Worm (Caenorhabditis elegans) whole organism, late embryonic: ENCODE results near the gene F46F5.14.

ENCODE experiments used
- C38D4.7 ChIP-seq: fragments of 200-800 bp; sonication (Bioruptor generic); optimal IDR thresholded peaks from 2 replicates; lab custom pipeline; 2018; ENCODE audit warnings: mild to moderate bottlenecking, missing genetic modification characterization, moderate library complexity, missing compliant biosample characterization
- F13H6.1 ChIP-seq: sonication (generic microtip); optimal IDR thresholded peaks from 2 replicates; lab custom pipeline; 2016; ENCODE audit warnings: missing genetic modification characterization, missing compliant biosample characterization
- K02D7.2 ChIP-seq: sonication (generic microtip); optimal IDR thresholded peaks from 2 replicates; lab custom pipeline; 2017; ENCODE audit warnings: mild to moderate bottlenecking, missing genetic modification characterization, missing compliant biosample characterization
- T23F11.4 ChIP-seq: fragments of 200-800 bp; sonication (Bioruptor generic); optimal IDR thresholded peaks from 2 replicates; lab custom pipeline; 2018; ENCODE audit warnings: mild to moderate bottlenecking, missing genetic modification characterization, missing compliant biosample characterization
- Y22D7AL.16 ChIP-seq: sonication (generic microtip); optimal IDR thresholded peaks from 2 replicates; lab custom pipeline; 2016; ENCODE audit warnings: missing genetic modification characterization, missing compliant biosample characterization
- ama-1 ChIP-seq: fragments of 150-350 bp; optimal IDR thresholded peaks from 2 replicates; lab custom pipeline; 2014
- ceh-14 ChIP-seq: sonication (generic microtip); optimal IDR thresholded peaks from 2 replicates; lab custom pipeline; 2016; ENCODE audit warnings: missing genotype, missing genetic modification characterization, missing compliant biosample characterization
- ceh-18 ChIP-seq: sonication (generic microtip); optimal IDR thresholded peaks from 2 replicates; lab custom pipeline; 2016; ENCODE audit warnings: missing genetic modification characterization, missing compliant biosample characterization
- ceh-19 ChIP-seq: fragments of 200-800 bp; sonication (Bioruptor generic); optimal IDR thresholded peaks from 2 replicates; lab custom pipeline; 2018; ENCODE audit warnings: mild to moderate bottlenecking, missing genetic modification characterization, missing compliant biosample characterization
- ceh-22 ChIP-seq: sonication (generic microtip); optimal IDR thresholded peaks from 2 replicates; lab custom pipeline; 2017; ENCODE audit warnings: missing biosample characterization, missing genetic modification characterization
- ceh-30 ChIP-seq: fragments of 150-350 bp; optimal IDR thresholded peaks from 2 replicates; lab custom pipeline; 2014; ENCODE audit warnings: missing biosample characterization, missing genetic modification characterization
- ceh-31 ChIP-seq: sonication (generic microtip); optimal IDR thresholded peaks from 2 replicates; lab custom pipeline; 2016; ENCODE audit warnings: missing genetic modification characterization, missing compliant biosample characterization
- ceh-34 ChIP-seq: sonication (generic microtip); optimal IDR thresholded peaks from 2 replicates; lab custom pipeline; 2016; ENCODE audit warnings: mild to moderate bottlenecking, missing genetic modification characterization, missing compliant biosample characterization
- ceh-45 ChIP-seq: fragments of 200-800 bp; sonication (Bioruptor generic); IDR thresholded peaks from 2 replicates; pipeline ENCODE4 v1.3.6; 2022; ENCODE audit warnings: missing genetic modification reagents, missing genetic modification characterization, missing compliant biosample characterization
- ceh-48 ChIP-seq: sonication (generic microtip); optimal IDR thresholded peaks from 2 replicates; lab custom pipeline; 2016; ENCODE audit warnings: missing genetic modification characterization, inconsistent platforms, missing compliant biosample characterization
- che-1 ChIP-seq: sonication (generic microtip); optimal IDR thresholded peaks from 2 replicates; lab custom pipeline; 2016; ENCODE audit warnings: mild to moderate bottlenecking, missing genetic modification characterization, missing compliant biosample characterization
- elt-2 ChIP-seq: sonication (generic microtip); optimal IDR thresholded peaks from 2 replicates; lab custom pipeline; 2016; ENCODE audit warnings: missing genetic modification reagents, missing genetic modification characterization, missing compliant biosample characterization
- eyg-1 ChIP-seq: sonication (generic microtip); optimal IDR thresholded peaks from 2 replicates; lab custom pipeline; 2016; ENCODE audit warnings: missing genotype, missing genetic modification characterization, missing compliant biosample characterization
- fkh-10 ChIP-seq: fragments of 150-350 bp; optimal IDR thresholded peaks from 2 replicates; lab custom pipeline; 2014; ENCODE audit warnings: missing biosample characterization, missing genetic modification reagents, missing genetic modification characterization
- hlh-13 ChIP-seq: fragments of 200-800 bp; sonication (Bioruptor generic); optimal IDR thresholded peaks from 2 replicates; lab custom pipeline; 2018; ENCODE audit warnings: mild to moderate bottlenecking, missing genetic modification characterization, missing compliant biosample characterization
- hlh-15 ChIP-seq: sonication (generic microtip); optimal IDR thresholded peaks from 2 replicates; lab custom pipeline; 2016; ENCODE audit warnings: missing genetic modification characterization, missing compliant biosample characterization
- hlh-30 ChIP-seq: sonication (generic microtip); optimal IDR thresholded peaks from 2 replicates; lab custom pipeline; 2017; ENCODE audit warnings: antibody characterized with exemption, missing genetic modification characterization, missing compliant biosample characterization; ENCODE audit not compliant: insufficient read depth
- lim-6 ChIP-seq: sonication (generic microtip); optimal IDR thresholded peaks from 2 replicates; lab custom pipeline; 2016; ENCODE audit warnings: missing genetic modification characterization, missing compliant biosample characterization
- mec-3 ChIP-seq: sonication (generic microtip); optimal IDR thresholded peaks from 2 replicates; lab custom pipeline; 2016; ENCODE audit warnings: borderline replicate concordance, missing genetic modification characterization, missing compliant biosample characterization
- nfya-1 ChIP-seq: sonication (generic microtip); optimal IDR thresholded peaks from 2 replicates; lab custom pipeline; 2017; ENCODE audit warnings: missing genetic modification characterization, mild to moderate bottlenecking, missing compliant biosample characterization, antibody characterized with exemption, moderate library complexity
- npax-4 ChIP-seq: sonication (generic microtip); optimal IDR thresholded peaks from 2 replicates; lab custom pipeline; 2016; ENCODE audit warnings: missing genetic modification characterization, missing compliant biosample characterization
- odd-2 ChIP-seq: sonication (generic microtip); optimal IDR thresholded peaks from 2 replicates; lab custom pipeline; 2017; ENCODE audit warnings: antibody characterized with exemption, mild to moderate bottlenecking, missing genetic modification characterization, missing compliant biosample characterization
- pat-9 ChIP-seq: fragments of 200-800 bp; sonication (Bioruptor generic); optimal IDR thresholded peaks from 2 replicates; lab custom pipeline; 2018; ENCODE audit warnings: mild to moderate bottlenecking, missing genetic modification characterization, moderate library complexity, missing compliant biosample characterization
- pax-1 ChIP-seq: fragments of 150-350 bp; optimal IDR thresholded peaks from 2 replicates; lab custom pipeline; 2014; ENCODE audit warnings: missing biosample characterization, missing genetic modification characterization
- pha-2 ChIP-seq: sonication (generic microtip); optimal IDR thresholded peaks from 2 replicates; lab custom pipeline; 2017; ENCODE audit warnings: mild to moderate bottlenecking, missing genetic modification characterization, missing compliant biosample characterization
- pha-4 ChIP-seq: fragments of 150-350 bp; optimal IDR thresholded peaks from 2 replicates; lab custom pipeline; 2018; ENCODE audit warnings: missing biosample characterization, missing genetic modification reagents, missing genetic modification characterization
- pqm-1 ChIP-seq: sonication (generic microtip); optimal IDR thresholded peaks from 2 replicates; lab custom pipeline; 2016; ENCODE audit warnings: missing genetic modification characterization, missing compliant biosample characterization
- ref-2 ChIP-seq: sonication (generic microtip); optimal IDR thresholded peaks from 2 replicates; lab custom pipeline; 2016; ENCODE audit warnings: missing genetic modification characterization, missing compliant biosample characterization
- rnt-1 ChIP-seq: sonication (generic microtip); optimal IDR thresholded peaks from 2 replicates; lab custom pipeline; 2016; ENCODE audit warnings: missing genetic modification characterization, missing compliant biosample characterization
- sox-2 ChIP-seq: fragments of 200-800 bp; sonication (Bioruptor generic); IDR thresholded peaks from 2 replicates; pipeline ENCODE4 v1.3.6; 2022; ENCODE audit warnings: missing genetic modification reagents, missing genetic modification characterization, missing compliant biosample characterization
- syd-9 ChIP-seq: sonication (generic microtip); optimal IDR thresholded peaks from 2 replicates; lab custom pipeline; 2016; ENCODE audit warnings: mild to moderate bottlenecking, missing genetic modification characterization, moderate library complexity, missing compliant biosample characterization
- tbx-7 ChIP-seq: sonication (generic microtip); optimal IDR thresholded peaks from 2 replicates; lab custom pipeline; 2016; ENCODE audit warnings: missing genotype, missing genetic modification characterization, missing compliant biosample characterization
- ttx-3 ChIP-seq: sonication (generic microtip); optimal IDR thresholded peaks from 2 replicates; lab custom pipeline; 2016; ENCODE audit warnings: missing genetic modification reagents, missing genetic modification characterization, missing compliant biosample characterization
- unc-3 ChIP-seq, 2 experiments: fragments of 200-800 bp in 1 of 2; sonication (Bioruptor generic) in 1 of 2; sonication (generic microtip) in 1 of 2; conservative IDR thresholded peaks in 1 of 2; optimal IDR thresholded peaks in 1 of 2; 2 replicates each; pipeline versions ENCODE4 v1.3.6 to Lab custom; 2016 to 2022; ENCODE audit warnings: missing compliant biosample characterization in 2 of 2, missing genetic modification characterization in 2 of 2, missing genetic modification reagents in 1 of 2
- unc-42 ChIP-seq: sonication (generic microtip); optimal IDR thresholded peaks from 2 replicates; lab custom pipeline; 2016; ENCODE audit warnings: missing genotype, missing genetic modification characterization, missing compliant biosample characterization
- unc-55 ChIP-seq: sonication (generic microtip); optimal IDR thresholded peaks from 2 replicates; lab custom pipeline; 2017; ENCODE audit warnings: missing biosample characterization, missing genetic modification reagents, missing genetic modification characterization

Gene F46F5.14

DNA sequence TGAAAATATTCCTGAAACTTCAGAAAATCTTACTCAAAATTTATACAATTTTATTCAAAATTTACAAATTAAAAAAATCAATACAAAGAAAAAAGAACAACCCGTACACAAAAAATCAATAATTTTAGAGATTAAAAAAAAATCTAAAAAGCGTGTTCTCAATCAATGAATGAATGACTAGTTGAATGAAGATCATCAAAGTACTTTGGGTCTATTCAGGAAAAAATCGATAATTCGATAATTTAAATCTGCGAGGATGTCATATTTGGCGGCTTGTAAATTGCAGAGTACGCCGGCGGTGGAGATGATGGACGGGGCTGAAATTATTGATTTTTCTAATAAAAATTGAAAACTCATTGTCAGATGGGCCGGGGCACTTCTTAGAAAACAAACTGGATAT is 43.6 kb upstream of the F46F5.14 start:
- TF ChIP-seq T23F11.4 (GFP tag; lab: Kevin White, UChicago) (no peak), che-1 (tag; lab: Kevin White, UChicago) (no peak), ceh-45 (GFP tag; lab: Robert Waterston, UW) (no peak), lim-6 (no peak), pqm-1 (tag; lab: Kevin White, UChicago) (no peak), ceh-48 (peak; percentile 16), C38D4.7 (no peak), ceh-34 (tag; lab: Kevin White, UChicago) (no peak)

DNA sequence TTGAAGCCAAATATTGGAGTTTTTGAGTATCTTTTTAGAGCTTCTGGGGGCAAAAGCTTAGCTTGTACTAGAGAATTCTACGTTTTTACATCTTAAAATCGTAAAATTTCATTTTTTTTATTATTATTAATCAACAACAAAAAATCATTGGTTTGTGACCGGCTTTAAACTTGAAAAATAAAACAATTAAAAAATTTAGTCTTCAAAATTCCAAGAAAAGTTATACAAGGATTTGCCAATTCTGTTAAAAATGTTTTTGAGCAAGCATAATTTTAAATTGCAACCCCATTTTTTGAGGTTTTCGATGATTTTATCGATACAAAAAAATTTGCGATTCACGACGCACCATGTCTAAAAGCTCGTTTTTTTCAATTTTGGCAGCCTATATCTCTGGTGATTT is 42.6 kb upstream of the F46F5.14 start:
- TF ChIP-seq hlh-30 (tag; lab: Kevin White, UChicago) (no peak), fkh-10 (GFP tag; lab: Kevin White, UChicago) (no peak), eyg-1 (no peak), K02D7.2 (no peak), pha-4 (tag; lab: Kevin White, UChicago) (no peak), ceh-19 (GFP tag; lab: Kevin White, UChicago) (no peak)

ce11 chrII:759788-760187 is 40.0 kb upstream of the F46F5.14 start:
- TF ChIP-seq ceh-19 (GFP tag; lab: Kevin White, UChicago): no peak
- TF ChIP-seq fkh-10 (GFP tag; lab: Kevin White, UChicago): no peak
- no peak for TF ChIP-seq mec-3 (tag; lab: Kevin White, UChicago)
- no peak for TF ChIP-seq sox-2 (GFP tag; lab: Robert Waterston, UW)
- TF ChIP-seq pha-4 (tag; lab: Kevin White, UChicago): no peak
- TF ChIP-seq unc-42 (tag; lab: Kevin White, UChicago): peak; percentile 64
- no peak for TF ChIP-seq elt-2
- no peak for TF ChIP-seq lim-6
- peak; percentile 48 for TF ChIP-seq nfya-1 (tag; lab: Kevin White, UChicago)
- TF ChIP-seq C38D4.7: no peak
- no peak for TF ChIP-seq syd-9
- TF ChIP-seq npax-4 (tag; lab: Kevin White, UChicago): no peak
- peak; percentile 61 for TF ChIP-seq ceh-31 (tag; lab: Kevin White, UChicago)
- TF ChIP-seq ttx-3 (tag; lab: Kevin White, UChicago): no peak
- TF ChIP-seq hlh-13 (GFP tag; lab: Kevin White, UChicago): no peak
- TF ChIP-seq F13H6.1 (tag; lab: Kevin White, UChicago): no peak
- TF ChIP-seq odd-2 (tag; lab: Kevin White, UChicago): no peak
- no peak for TF ChIP-seq Y22D7AL.16 (tag; lab: Kevin White, UChicago)
- peak; percentile 58 for TF ChIP-seq ceh-18 (tag; lab: Kevin White, UChicago)
- TF ChIP-seq ref-2 (tag; lab: Kevin White, UChicago): no peak
- TF ChIP-seq hlh-15 (tag; lab: Kevin White, UChicago): no peak
- TF ChIP-seq tbx-7 (tag; lab: Kevin White, UChicago): no peak
- TF ChIP-seq pqm-1 (tag; lab: Kevin White, UChicago): no peak
- 0 out of 2 replicates have a peak, but pooled peaks have one; percentile 10 for TF ChIP-seq unc-3 (GFP tag; conservative IDR thresholded peaks at IDR 0.05; lab: Robert Waterston, UW)
- no peak for TF ChIP-seq unc-3 (tag; optimal IDR thresholded peaks at IDR 0.05; lab: Kevin White, UChicago)
- no peak for TF ChIP-seq rnt-1 (tag; lab: Kevin White, UChicago)
- TF ChIP-seq pax-1: no peak
- TF ChIP-seq ceh-30: no peak
- peak; percentile 51 for TF ChIP-seq ceh-14
- TF ChIP-seq T23F11.4 (GFP tag; lab: Kevin White, UChicago): no peak

ce11 chrII:760276-760675 is 39.5 kb upstream of the F46F5.14 start:
- TF ChIP-seq hlh-30 (tag; lab: Kevin White, UChicago) (no peak), hlh-13 (GFP tag; lab: Kevin White, UChicago) (no peak), unc-55 (GFP tag; lab: Kevin White, UChicago) (no peak), ama-1 (no peak), pat-9 (tag; lab: Kevin White, UChicago) (no peak), syd-9 (no peak), ceh-22 (tag; lab: Kevin White, UChicago) (no peak), pha-2 (no peak), fkh-10 (GFP tag; lab: Kevin White, UChicago) (no peak)
